Worm (Caenorhabditis elegans): ENCODE measurements around the gene rpc-2.

Gene rpc-2

ce11 chrIII:5557246-5557819 lies at the start of gene rpc-2:
Gene rpc-2 (plus strand): TSS chrIII:5557365.
- TF ChIP-seq med-1 (GFP tag; optimal IDR thresholded peaks at IDR 0.05; ENCODE audit: insufficient read depth) (no peak), ref-1 (GFP tag; conservative IDR thresholded peaks at IDR 0.05) (no peak), ztf-29 (GFP tag; IDR thresholded peaks at IDR 0.05) (no peak), tab-1 (GFP tag; IDR thresholded peaks at IDR 0.05) (no peak), T22C8.4 (GFP tag; IDR thresholded peaks at IDR 0.05) (no peak), klf-2 (GFP tag; conservative IDR thresholded peaks at IDR 0.05) (no peak), flt-1 (GFP tag; IDR thresholded peaks at IDR 0.05) (no peak), cog-1 (tag; optimal IDR thresholded peaks at IDR 0.05) (no peak), ztf-23 (GFP tag; IDR thresholded peaks at IDR 0.05) (no peak)

ce11 chrIII:5508669-5509068 lies 48.5 kb upstream of the rpc-2 start, which contains the start of gene D1044.7:
Gene D1044.7 (minus strand): TSS chrIII:5508769.
- no peak for TF ChIP-seq klf-2 (GFP tag; conservative IDR thresholded peaks at IDR 0.05)

- TF ChIP-seq flt-1 (GFP tag; IDR thresholded peaks at IDR 0.05) (no peak), med-1 (GFP tag; optimal IDR thresholded peaks at IDR 0.05; ENCODE audit: insufficient read depth) (no peak), ztf-29 (GFP tag; IDR thresholded peaks at IDR 0.05) (no peak), cog-1 (tag; optimal IDR thresholded peaks at IDR 0.05) (no peak), klf-2 (GFP tag; conservative IDR thresholded peaks at IDR 0.05) (no peak)
Observed at ce11 chrIII:5512502-5512901, 44.7 kb upstream of the rpc-2 start, which contains the start of gene pqn-25. Gene pqn-25 (minus strand): TSS chrIII:5512602.

ce11 chrIII:5517423-5517822 lies 39.7 kb upstream of the rpc-2 start, which contains the start of gene nekl-4:
Gene nekl-4 (minus strand): TSS chrIII:5517523.
- no peak for TF ChIP-seq ztf-23 (GFP tag; IDR thresholded peaks at IDR 0.05)
- TF ChIP-seq T22C8.4 (GFP tag; IDR thresholded peaks at IDR 0.05): no peak
- no peak for TF ChIP-seq tab-1 (GFP tag; IDR thresholded peaks at IDR 0.05)
- TF ChIP-seq ztf-29 (GFP tag; IDR thresholded peaks at IDR 0.05): no peak
- no peak for TF ChIP-seq med-1 (GFP tag; optimal IDR thresholded peaks at IDR 0.05; ENCODE audit: insufficient read depth)
- TF ChIP-seq cog-1 (tag; optimal IDR thresholded peaks at IDR 0.05): no peak

- TF ChIP-seq ztf-29 (GFP tag; IDR thresholded peaks at IDR 0.05) (no peak), med-1 (GFP tag; optimal IDR thresholded peaks at IDR 0.05; ENCODE audit: insufficient read depth) (no peak), ref-1 (GFP tag; conservative IDR thresholded peaks at IDR 0.05) (no peak), tab-1 (GFP tag; IDR thresholded peaks at IDR 0.05) (no peak), T22C8.4 (GFP tag; IDR thresholded peaks at IDR 0.05) (no peak), cog-1 (tag; optimal IDR thresholded peaks at IDR 0.05) (no peak), ztf-23 (GFP tag; IDR thresholded peaks at IDR 0.05) (no peak), klf-2 (GFP tag; conservative IDR thresholded peaks at IDR 0.05) (no peak), flt-1 (GFP tag; IDR thresholded peaks at IDR 0.05) (no peak)
Observed at ce11 chrIII:5521930-5522329, 35.2 kb upstream of the rpc-2 start, which contains the start of gene D1044.4. Gene D1044.4 (minus strand): TSS chrIII:5522030.

ce11 chrIII:5525973-5526372 lies 31.2 kb upstream of the rpc-2 start, which contains the start of gene dex-1:
Gene dex-1 (plus strand): TSS chrIII:5526104.
- TF ChIP-seq ref-1 (GFP tag; conservative IDR thresholded peaks at IDR 0.05) (no peak), ztf-29 (GFP tag; IDR thresholded peaks at IDR 0.05) (no peak), cog-1 (tag; optimal IDR thresholded peaks at IDR 0.05) (no peak), tab-1 (GFP tag; IDR thresholded peaks at IDR 0.05) (no peak), T22C8.4 (GFP tag; IDR thresholded peaks at IDR 0.05) (no peak), ztf-23 (GFP tag; IDR thresholded peaks at IDR 0.05) (no peak), med-1 (GFP tag; optimal IDR thresholded peaks at IDR 0.05; ENCODE audit: insufficient read depth) (no peak)

ce11 chrIII:5541777-5542176 lies 15.4 kb upstream of the rpc-2 start:
- no peak for TF ChIP-seq med-1 (GFP tag; optimal IDR thresholded peaks at IDR 0.05; ENCODE audit: insufficient read depth)
- no peak for TF ChIP-seq cog-1 (tag; optimal IDR thresholded peaks at IDR 0.05)
- no peak for TF ChIP-seq klf-2 (GFP tag; conservative IDR thresholded peaks at IDR 0.05)
- no peak for TF ChIP-seq tab-1 (GFP tag; IDR thresholded peaks at IDR 0.05)
- TF ChIP-seq ztf-29 (GFP tag; IDR thresholded peaks at IDR 0.05): no peak
- no peak for TF ChIP-seq flt-1 (GFP tag; IDR thresholded peaks at IDR 0.05)
- TF ChIP-seq ztf-23 (GFP tag; IDR thresholded peaks at IDR 0.05): no peak

- TF ChIP-seq cog-1 (tag; optimal IDR thresholded peaks at IDR 0.05) (no peak), flt-1 (GFP tag; IDR thresholded peaks at IDR 0.05) (no peak), klf-2 (GFP tag; conservative IDR thresholded peaks at IDR 0.05) (no peak), ref-1 (GFP tag; conservative IDR thresholded peaks at IDR 0.05) (no peak), tab-1 (GFP tag; IDR thresholded peaks at IDR 0.05) (no peak), T22C8.4 (GFP tag; IDR thresholded peaks at IDR 0.05) (no peak), med-1 (GFP tag; optimal IDR thresholded peaks at IDR 0.05; ENCODE audit: insufficient read depth) (no peak), ztf-29 (GFP tag; IDR thresholded peaks at IDR 0.05) (no peak), ztf-23 (GFP tag; IDR thresholded peaks at IDR 0.05) (no peak)
Observed at ce11 chrIII:5543050-5543449, 14.1 kb upstream of the rpc-2 start, which contains the start of gene D1044.6. Gene D1044.6 (minus strand): TSS chrIII:5543177.

- TF ChIP-seq ztf-29 (GFP tag; IDR thresholded peaks at IDR 0.05): no peak
- TF ChIP-seq T22C8.4 (GFP tag; IDR thresholded peaks at IDR 0.05): no peak
- no peak for TF ChIP-seq flt-1 (GFP tag; IDR thresholded peaks at IDR 0.05)
- no peak for TF ChIP-seq klf-2 (GFP tag; conservative IDR thresholded peaks at IDR 0.05)
- no peak for TF ChIP-seq med-1 (GFP tag; optimal IDR thresholded peaks at IDR 0.05; ENCODE audit: insufficient read depth)
- no peak for TF ChIP-seq ztf-23 (GFP tag; IDR thresholded peaks at IDR 0.05)
- no peak for TF ChIP-seq tab-1 (GFP tag; IDR thresholded peaks at IDR 0.05)
- TF ChIP-seq cog-1 (tag; optimal IDR thresholded peaks at IDR 0.05): no peak
- no peak for TF ChIP-seq ref-1 (GFP tag; conservative IDR thresholded peaks at IDR 0.05)
Observed at ce11 chrIII:5543727-5544345, 13.3 kb upstream of the rpc-2 start, which contains the start of gene D1044.1. Gene D1044.1 (plus strand): TSS chrIII:5544295.

ce11 chrIII:5546309-5546708 lies 10.9 kb upstream of the rpc-2 start:
- TF ChIP-seq tab-1 (GFP tag; IDR thresholded peaks at IDR 0.05) (no peak), ref-1 (GFP tag; conservative IDR thresholded peaks at IDR 0.05) (no peak), ztf-23 (GFP tag; IDR thresholded peaks at IDR 0.05) (no peak), flt-1 (GFP tag; IDR thresholded peaks at IDR 0.05) (no peak), T22C8.4 (GFP tag; IDR thresholded peaks at IDR 0.05) (no peak), klf-2 (GFP tag; conservative IDR thresholded peaks at IDR 0.05) (no peak), ztf-29 (GFP tag; IDR thresholded peaks at IDR 0.05) (no peak), cog-1 (tag; optimal IDR thresholded peaks at IDR 0.05) (no peak)
